Fruit fly (Drosophila melanogaster) whole organism, embryonic: ENCODE results near the gene Patj.

Source experiments
- CG10274 ChIP-seq: fragments of 200-800 bp; sonication (Bioruptor generic); optimal IDR thresholded peaks from 3 replicates; lab custom pipeline; 2017; ENCODE audit warnings: missing biosample characterization, mild to moderate bottlenecking, missing genetic modification characterization
- CG10321 ChIP-seq: fragments of 200-800 bp; sonication (Bioruptor generic); IDR thresholded peaks from 2 replicates; pipeline ENCODE4 v1.3.6; 2022; ENCODE audit warnings: missing biosample characterization, missing genetic modification characterization
- CG11247 ChIP-seq: fragments of 200-800 bp; sonication (Bioruptor generic); IDR thresholded peaks from 2 replicates; pipeline ENCODE4 v1.3.6; 2022; ENCODE audit warnings: missing biosample characterization, missing genetic modification characterization
- CG11456 ChIP-seq: fragments of 200-800 bp; sonication (Bioruptor generic); IDR thresholded peaks from 3 replicates; pipeline ENCODE4 v1.3.6; 2022; ENCODE audit warnings: missing biosample characterization, missing genetic modification characterization
- CG13287 ChIP-seq: fragments of 200-800 bp; sonication (Bioruptor generic); IDR thresholded peaks from 2 replicates; pipeline ENCODE4 v1.3.6; 2022; ENCODE audit warnings: missing biosample characterization, missing genetic modification characterization; ENCODE audit not compliant: partially characterized antibody
- CG13894 ChIP-seq: fragments of 200-800 bp; sonication (Bioruptor generic); optimal IDR thresholded peaks from 3 replicates; lab custom pipeline; 2018; ENCODE audit warnings: missing biosample characterization, mild to moderate bottlenecking, missing genetic modification characterization, moderate library complexity
- CG14860 ChIP-seq: fragments of 200-800 bp; sonication (Bioruptor generic); IDR thresholded peaks from 3 replicates; pipeline ENCODE4 v1.3.6; 2022; ENCODE audit warnings: missing biosample characterization, missing genetic modification characterization; ENCODE audit not compliant: partially characterized antibody
- CG15269 ChIP-seq: fragments of 200-800 bp; sonication (Bioruptor generic); optimal IDR thresholded peaks from 2 replicates; lab custom pipeline; 2018; ENCODE audit warnings: missing biosample characterization, mild to moderate bottlenecking, missing genetic modification characterization, moderate library complexity
- CG15479 ChIP-seq: fragments of 200-800 bp; sonication (Bioruptor generic); optimal IDR thresholded peaks from 3 replicates; lab custom pipeline; 2019; ENCODE audit warnings: missing biosample characterization, mild to moderate bottlenecking, missing genetic modification characterization, moderate library complexity
- CG17829 ChIP-seq: fragments of 200-800 bp; optimal IDR thresholded peaks from 2 replicates; lab custom pipeline; 2019; ENCODE audit warnings: missing biosample characterization, mild to moderate bottlenecking, missing genetic modification characterization, moderate library complexity
- CG18619 ChIP-seq: fragments of 200-800 bp; sonication (Bioruptor generic); optimal IDR thresholded peaks from 3 replicates; lab custom pipeline; 2017; ENCODE audit warnings: missing biosample characterization, mild to moderate bottlenecking, missing genetic modification characterization
- CG18764 ChIP-seq: fragments of 200-800 bp; sonication (Bioruptor generic); optimal IDR thresholded peaks from 3 replicates; lab custom pipeline; 2016; ENCODE audit warnings: missing biosample characterization, missing genetic modification characterization
- CG8388 ChIP-seq: fragments of 200-800 bp; sonication (Bioruptor generic); optimal IDR thresholded peaks from 2 replicates; lab custom pipeline; 2019; ENCODE audit warnings: missing biosample characterization, mild to moderate bottlenecking, missing genetic modification characterization, moderate library complexity
- CTCF ChIP-seq: fragments of 200-800 bp; sonication (Bioruptor generic); optimal IDR thresholded peaks from 2 replicates; lab custom pipeline; 2017; ENCODE audit warnings: missing biosample characterization, mild to moderate bottlenecking, missing genetic modification characterization, moderate library complexity
- Dek ChIP-seq: fragments of 200-800 bp; sonication (Bioruptor generic); optimal IDR thresholded peaks from 3 replicates; lab custom pipeline; 2019; ENCODE audit warnings: missing biosample characterization, mild to moderate bottlenecking, missing genetic modification characterization, moderate library complexity
- Dll ChIP-seq: fragments of 200-800 bp; sonication (Bioruptor generic); IDR thresholded peaks from 4 replicates; pipeline ENCODE4 v1.3.6; 2022; ENCODE audit warnings: missing biosample characterization, missing genetic modification characterization; ENCODE audit not compliant: partially characterized antibody
- Dref ChIP-seq: fragments of 200-800 bp; sonication (Bioruptor generic); IDR thresholded peaks from 2 replicates; pipeline ENCODE4 v1.3.6; 2022; ENCODE audit warnings: missing biosample characterization, missing genetic modification characterization
- Drgx ChIP-seq: fragments of 200-800 bp; sonication (Bioruptor generic); IDR thresholded peaks from 2 replicates; pipeline ENCODE4 v1.3.6; 2022; ENCODE audit warnings: missing biosample characterization, missing genetic modification characterization
- ERR ChIP-seq: fragments of 200-800 bp; sonication (Bioruptor generic); optimal IDR thresholded peaks from 2 replicates; lab custom pipeline; 2016; ENCODE audit warnings: missing biosample characterization, missing genetic modification characterization
- Eip74EF ChIP-seq, 2 experiments: fragments of 200-800 bp in 1 of 2; fragments of >200 bp in 1 of 2; sonication (Bioruptor generic) in 1 of 2; optimal IDR thresholded peaks; 2 replicates each; lab custom pipeline; 2017 to 2019; ENCODE audit warnings: missing biosample characterization in 2 of 2, missing genetic modification characterization in 2 of 2, mild to moderate bottlenecking in 1 of 2, moderate library complexity in 1 of 2
- Ets97D ChIP-seq: fragments of 200-800 bp; sonication (Bioruptor generic); optimal IDR thresholded peaks from 3 replicates; lab custom pipeline; 2016; ENCODE audit warnings: missing biosample characterization, missing genetic modification characterization
- HHEX ChIP-seq: fragments of 200-800 bp; sonication (Bioruptor generic); optimal IDR thresholded peaks from 3 replicates; lab custom pipeline; 2017; ENCODE audit warnings: missing biosample characterization, mild to moderate bottlenecking, missing genetic modification characterization, missing genetic modification reagents
- Hr78 ChIP-seq, 2 experiments: fragments of 200-800 bp in 1 of 2; fragments of >200 bp in 1 of 2; sonication (Bioruptor generic) in 1 of 2; optimal IDR thresholded peaks; 2 replicates each; lab custom pipeline; 2017 to 2019; ENCODE audit warnings: missing biosample characterization in 2 of 2, missing genetic modification characterization in 2 of 2, mild to moderate bottlenecking in 1 of 2, moderate library complexity in 1 of 2
- Pdp1 ChIP-seq, 2 experiments: fragments of 200-800 bp; sonication (Bioruptor generic); optimal IDR thresholded peaks; 3 replicates each; lab custom pipeline; 2016; ENCODE audit warnings: missing biosample characterization in 2 of 2, missing genetic modification characterization in 2 of 2, mild to moderate bottlenecking in 1 of 2, moderate library complexity in 1 of 2
- Poxn ChIP-seq: fragments of 200-800 bp; sonication (Bioruptor generic); IDR thresholded peaks from 2 replicates; pipeline ENCODE4 v1.3.6; 2022; ENCODE audit warnings: missing biosample characterization, missing genetic modification characterization
- Ptx1 ChIP-seq: fragments of 200-800 bp; sonication (Bioruptor generic); IDR thresholded peaks from 2 replicates; pipeline ENCODE4 v1.3.6; 2022; ENCODE audit warnings: missing biosample characterization, missing genetic modification characterization
- al ChIP-seq: fragments of 200-800 bp; sonication (Bioruptor generic); IDR thresholded peaks from 2 replicates; pipeline ENCODE4 v1.3.6; 2022; ENCODE audit warnings: missing biosample characterization, missing genetic modification characterization
- bsh ChIP-seq, 2 experiments: fragments of 200-800 bp; sonication (Bioruptor generic); optimal IDR thresholded peaks; 2 replicates each; lab custom pipeline; 2017 to 2018; ENCODE audit warnings: mild to moderate bottlenecking in 2 of 2, missing biosample characterization in 2 of 2, missing genetic modification characterization in 2 of 2, moderate library complexity in 1 of 2
- chif ChIP-seq, 2 experiments: fragments of 200-800 bp; sonication (Bioruptor generic); optimal IDR thresholded peaks; 3 replicates each; lab custom pipeline; 2016; ENCODE audit warnings: missing biosample characterization in 2 of 2, missing genetic modification characterization in 2 of 2
- chinmo ChIP-seq: fragments of 200-800 bp; sonication (Bioruptor generic); IDR thresholded peaks from 4 replicates; pipeline ENCODE4 v1.3.6; 2022; ENCODE audit warnings: missing biosample characterization, missing genetic modification characterization; ENCODE audit not compliant: partially characterized antibody
- croc ChIP-seq: fragments of 200-800 bp; sonication (Bioruptor generic); conservative IDR thresholded peaks from 3 replicates; pipeline ENCODE4 v1.3.6; 2022; ENCODE audit warnings: missing biosample characterization, missing genetic modification characterization
- gfzf ChIP-seq: fragments of 200-800 bp; sonication (Bioruptor generic); optimal IDR thresholded peaks from 2 replicates; lab custom pipeline; 2016; ENCODE audit warnings: missing biosample characterization, mild to moderate bottlenecking, missing genetic modification characterization, moderate library complexity
- nom ChIP-seq: fragments of 200-800 bp; sonication (Bioruptor generic); optimal IDR thresholded peaks from 2 replicates; lab custom pipeline; 2017; ENCODE audit warnings: missing biosample characterization, missing genetic modification characterization, mild to moderate bottlenecking, moderate library complexity, missing genetic modification reagents
- pnt ChIP-seq: fragments of 200-800 bp; sonication (Bioruptor generic); optimal IDR thresholded peaks from 3 replicates; lab custom pipeline; 2016; ENCODE audit warnings: missing biosample characterization, missing genetic modification characterization
- prd ChIP-seq, 3 experiments: fragments of >200 bp in 2 of 3; fragments of 200-800 bp in 1 of 3; sonication (Bioruptor generic) in 1 of 3; optimal IDR thresholded peaks in 2 of 3; IDR thresholded peaks in 1 of 3; 2 replicates in 2 of 3; 3 replicates in 1 of 3; pipeline versions ENCODE4 v1.3.6 to Lab custom; 2017 to 2022; ENCODE audit warnings: missing biosample characterization in 1 of 3, missing genetic modification characterization in 1 of 3
- slbo ChIP-seq: fragments of 200-800 bp; sonication (Bioruptor generic); IDR thresholded peaks from 2 replicates; pipeline ENCODE4 v1.3.6; 2022; ENCODE audit warnings: missing biosample characterization, missing genetic modification characterization
- vnd ChIP-seq: fragments of 200-800 bp; sonication (Bioruptor generic); IDR thresholded peaks from 3 replicates; pipeline ENCODE4 v1.3.6; 2022; ENCODE audit warnings: missing biosample characterization, missing genetic modification characterization; ENCODE audit not compliant: partially characterized antibody
- vvl ChIP-seq: fragments of 200-800 bp; sonication (Bioruptor generic); IDR thresholded peaks from 2 replicates; pipeline ENCODE4 v1.3.6; 2022; ENCODE audit warnings: missing biosample characterization, missing genetic modification characterization

Gene Patj

dm6 chr3L:1818834-1819233 is 20.2 kb downstream of the Patj start (continued):
- peak; percentile 59 for TF ChIP-seq CG13894 (tag; lab: Kevin White, UChicago)
- no peak for TF ChIP-seq vnd
- no peak for TF ChIP-seq ERR (GFP tag; lab: Kevin White, UChicago)
- TF ChIP-seq pnt: no peak
- TF ChIP-seq CG18764 (GFP tag; lab: Kevin White, UChicago): no peak
- no peak for TF ChIP-seq Dref (GFP tag; lab: Robert Waterston, UW)
- peak; percentile 67 for TF ChIP-seq CG15269
- TF ChIP-seq CG17829 (tag; lab: Kevin White, UChicago): no peak

DNA sequence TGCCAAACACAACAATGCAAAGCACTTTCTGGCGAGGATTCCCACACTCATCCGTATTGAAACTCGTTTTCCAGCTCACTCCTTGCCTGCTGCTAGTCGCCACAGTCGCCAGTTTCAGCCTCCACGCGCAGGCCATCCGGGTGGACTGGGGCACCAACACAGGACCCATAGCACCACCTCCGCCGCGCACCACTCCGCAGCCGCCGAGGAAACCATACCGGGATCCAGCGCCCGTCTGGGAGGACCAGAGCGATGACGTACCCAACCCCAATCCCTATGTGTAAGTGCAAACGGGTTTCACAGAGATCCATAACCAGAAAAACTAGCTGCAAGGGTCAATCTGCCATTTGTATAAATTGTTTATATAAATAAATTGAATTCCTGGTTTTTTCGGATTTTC is 22.5 kb downstream of the Patj start:
- TF ChIP-seq CG13287 (GFP tag; lab: Robert Waterston, UW) (no peak), nom (GFP tag; lab: Kevin White, UChicago) (peak; percentile 42)

DNA sequence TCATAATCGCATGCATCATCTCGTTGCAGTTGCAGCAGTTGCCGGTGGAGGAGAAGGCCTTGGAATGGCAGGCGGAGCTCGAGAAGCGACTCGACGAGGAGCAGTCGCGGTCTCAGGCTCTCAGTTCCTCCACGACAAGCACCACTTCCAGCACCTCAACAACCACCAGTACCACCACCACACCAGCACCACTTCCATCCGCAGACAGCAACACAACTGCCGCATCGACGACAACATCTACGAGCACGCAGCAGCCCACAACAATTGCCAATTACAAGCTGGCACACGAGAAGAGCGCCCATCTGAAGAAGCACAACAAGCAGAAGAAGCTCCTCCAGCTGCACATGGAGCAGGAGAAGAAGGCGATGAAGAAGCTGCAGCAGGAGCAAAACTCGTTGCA is 23.8 kb downstream of the Patj start:
- TF ChIP-seq CG10321 (GFP tag; lab: Robert Waterston, UW) (no peak), nom (GFP tag; lab: Kevin White, UChicago) (peak; percentile 19)

DNA sequence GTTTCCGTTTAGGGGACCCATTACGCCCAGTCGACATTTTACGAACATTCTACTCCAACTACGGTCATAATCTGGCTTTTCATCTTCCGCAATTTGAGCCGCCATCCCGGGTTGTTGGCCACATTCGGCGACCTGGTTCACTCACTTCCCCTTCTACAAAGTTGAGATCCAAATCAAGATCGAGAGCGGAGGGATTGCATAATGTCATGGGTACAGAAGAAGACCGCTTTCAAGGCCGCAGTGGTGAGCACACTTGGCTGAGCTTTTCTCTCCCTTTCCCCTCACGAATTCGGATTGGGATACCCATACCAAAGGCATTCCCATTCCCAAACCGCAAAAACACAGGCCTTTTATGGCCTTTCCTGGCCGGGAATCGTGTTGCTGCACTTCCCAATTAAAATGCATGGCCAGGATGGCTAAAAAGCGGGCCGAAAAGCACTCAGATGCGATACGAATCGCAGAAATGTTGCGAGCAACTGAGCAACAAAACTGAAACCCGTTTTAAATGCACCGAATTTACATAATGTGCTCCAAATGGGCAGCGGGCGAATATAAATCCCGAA is 29.3 kb downstream of the Patj start:
- TF ChIP-seq pnt (no peak), CG11456 (0 out of 3 replicates have a peak, but pooled peaks have one; percentile 10), Dll (GFP tag; lab: Robert Waterston, UW) (no peak)

DNA sequence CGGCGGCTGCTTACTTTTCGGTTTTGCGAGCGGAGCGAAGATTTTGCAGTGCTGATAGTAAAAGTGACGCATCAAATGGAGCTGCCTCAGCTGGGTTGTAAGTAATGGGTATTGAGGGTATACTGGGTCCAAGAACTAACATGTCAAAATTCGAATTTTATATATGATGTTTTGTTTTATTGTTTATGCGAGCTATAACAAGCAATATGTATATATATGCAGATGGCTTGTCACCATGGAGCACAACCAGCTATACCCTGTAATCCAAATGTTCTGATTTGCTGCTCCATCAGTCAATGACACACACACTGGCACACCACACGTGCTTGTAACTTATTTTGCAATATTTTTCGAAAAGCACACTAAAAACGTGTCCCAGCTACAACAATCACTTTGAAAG is 30.9 kb downstream of the Patj start:
- TF ChIP-seq CG8388 (GFP tag; lab: Kevin White, UChicago) (no peak), Poxn (GFP tag; lab: Robert Waterston, UW) (0 out of 2 replicates have a peak, but pooled peaks have one; percentile 4), Drgx (GFP tag; lab: Robert Waterston, UW) (peak; percentile 82), HHEX (no peak), vvl (GFP tag; lab: Robert Waterston, UW) (no peak), CG10274 (GFP tag; lab: Kevin White, UChicago) (no peak), CG14860 (GFP tag; lab: Robert Waterston, UW) (no peak), al (GFP tag; lab: Robert Waterston, UW) (0 out of 2 replicates have a peak, but pooled peaks have one; percentile 18), bsh (GFP tag; optimal IDR thresholded peaks at IDR 0.05; lab: Kevin White, UChicago) (peak in 1 of 2 experiments; percentile 75), Dek (tag; lab: Kevin White, UChicago) (no peak), Ptx1 (peak; percentile 30; the same call in 1 of the 2 replicates), CG11247 (peak; percentile 31; the same call in 1 of the 2 replicates), prd (optimal IDR thresholded peaks at IDR 0.05; lab: Kevin White, UChicago) (no peak), prd (GFP tag; IDR thresholded peaks at IDR 0.05; lab: Robert Waterston, UW) (0 out of 3 replicates have a peak, but pooled peaks have one; percentile 10), slbo (peak; percentile 26; the same call in 1 of the 2 replicates), chif (GFP tag; optimal IDR thresholded peaks at IDR 0.05; lab: Kevin White, UChicago) (peak in 1 of 2 experiments; percentile 3)
- TF ChIP-seq, all 482 proteins: peak for 9

DNA sequence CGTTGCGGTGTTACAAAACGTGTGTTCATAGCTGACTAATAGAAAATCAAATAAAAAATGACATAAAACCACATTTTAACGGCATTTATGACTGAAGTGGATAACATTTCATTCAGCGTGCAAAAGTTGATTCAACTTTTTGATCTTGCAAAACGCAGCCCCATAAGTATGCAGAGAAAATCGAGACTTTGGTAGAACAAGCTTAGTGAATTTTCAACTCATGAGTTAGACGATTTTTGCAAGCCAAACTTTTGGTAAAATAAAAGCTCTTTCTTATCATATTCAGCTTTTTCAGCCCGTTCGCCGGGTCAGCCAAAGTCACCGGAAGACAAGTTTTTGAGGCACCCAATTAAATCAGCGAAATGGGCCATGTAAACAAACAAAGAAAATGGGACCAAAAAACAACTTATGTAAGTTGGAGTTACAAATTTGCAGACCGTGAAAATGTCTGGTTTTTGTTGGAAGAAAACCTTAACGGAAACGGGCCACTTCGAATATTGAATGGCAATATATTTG is 33.2 kb downstream of the Patj start, which contains the start of gene Cpr62Ba:
Cpr62Ba (minus strand) TSS at position 31 of the 516 bp plus-strand sequence.
- 0 out of 4 replicates have a peak, but pooled peaks have one; percentile 37 for TF ChIP-seq chinmo (GFP tag; lab: Robert Waterston, UW)
- TF ChIP-seq Pdp1 (GFP tag; optimal IDR thresholded peaks at IDR 0.05; lab: Kevin White, UChicago): peak in 1 of 2 experiments; percentile 33
- TF ChIP-seq CTCF: peak; percentile 18
- peak in 1 of 2 experiments; percentile 84 for TF ChIP-seq Hr78 (GFP tag; optimal IDR thresholded peaks at IDR 0.05; lab: Kevin White, UChicago)
- peak; percentile 33; the same call in 1 of the 2 replicates for TF ChIP-seq vvl (GFP tag; lab: Robert Waterston, UW)
- TF ChIP-seq CG18619 (GFP tag; lab: Kevin White, UChicago): no peak
- no peak for TF ChIP-seq CG15479 (GFP tag; lab: Kevin White, UChicago)
- peak; percentile 62 for TF ChIP-seq gfzf (GFP tag; lab: Kevin White, UChicago)
- peak; percentile 33 for TF ChIP-seq Ets97D
- no peak for TF ChIP-seq croc (GFP tag; lab: Robert Waterston, UW)
- TF ChIP-seq Eip74EF (GFP tag; optimal IDR thresholded peaks at IDR 0.05; lab: Kevin White, UChicago): peak in 1 of 2 experiments; percentile 76
